Fruit fly (Drosophila melanogaster) whole organism, embryonic: ENCODE results near the gene CG14598.

Source experiments
- CG10209 ChIP-seq: fragments of 200-800 bp; sonication (Bioruptor generic); optimal IDR thresholded peaks from 3 replicates; lab custom pipeline; 2017; ENCODE audit warnings: missing biosample characterization, mild to moderate bottlenecking, missing genetic modification characterization, missing genetic modification reagents
- CG11560 ChIP-seq: fragments of 200-800 bp; sonication (Bioruptor generic); IDR thresholded peaks from 3 replicates; pipeline ENCODE4 v1.3.6; 2022; ENCODE audit warnings: missing biosample characterization, missing genetic modification characterization
- CG12769 ChIP-seq: fragments of 200-800 bp; sonication (Bioruptor generic); optimal IDR thresholded peaks from 2 replicates; lab custom pipeline; 2019; ENCODE audit warnings: missing biosample characterization, mild to moderate bottlenecking, missing genetic modification characterization, moderate library complexity
- CG13894 ChIP-seq: fragments of 200-800 bp; sonication (Bioruptor generic); optimal IDR thresholded peaks from 3 replicates; lab custom pipeline; 2018; ENCODE audit warnings: missing biosample characterization, mild to moderate bottlenecking, missing genetic modification characterization, moderate library complexity
- CG18599 ChIP-seq: fragments of 200-800 bp; sonication (Bioruptor generic); optimal IDR thresholded peaks from 3 replicates; lab custom pipeline; 2017; ENCODE audit warnings: missing biosample characterization, missing genetic modification characterization, mild to moderate bottlenecking, moderate library complexity, missing genetic modification reagents
- CG30020 ChIP-seq: fragments of 200-800 bp; optimal IDR thresholded peaks from 2 replicates; lab custom pipeline; 2019; ENCODE audit warnings: missing biosample characterization, mild to moderate bottlenecking, missing genetic modification characterization, moderate library complexity
- CG34422 ChIP-seq: fragments of 200-800 bp; sonication (Bioruptor generic); IDR thresholded peaks from 3 replicates; pipeline ENCODE4 v1.3.6; 2022; ENCODE audit warnings: missing biosample characterization, missing genetic modification characterization
- CG3726 ChIP-seq: fragments of 200-800 bp; sonication (Bioruptor generic); IDR thresholded peaks from 3 replicates; pipeline ENCODE4, ENCODE4 v1.3.6; 2022; ENCODE audit warnings: missing biosample characterization, missing genetic modification characterization
- CG42726 ChIP-seq: fragments of 200-800 bp; sonication (Bioruptor generic); IDR thresholded peaks from 2 replicates; pipeline ENCODE4 v1.3.6; 2022; ENCODE audit warnings: missing biosample characterization, missing genetic modification characterization; ENCODE audit not compliant: partially characterized antibody
- CG6689 ChIP-seq: fragments of 200-800 bp; sonication (Bioruptor generic); IDR thresholded peaks from 2 replicates; pipeline ENCODE4 v1.3.6; 2022; ENCODE audit warnings: missing biosample characterization, missing genetic modification characterization
- CG7786 ChIP-seq: fragments of 200-800 bp; sonication (Bioruptor generic); optimal IDR thresholded peaks from 2 replicates; lab custom pipeline; 2016; ENCODE audit warnings: missing biosample characterization, missing genetic modification characterization
- Fer2 ChIP-seq: fragments of 200-800 bp; sonication (Bioruptor generic); optimal IDR thresholded peaks from 2 replicates; lab custom pipeline; 2018; ENCODE audit warnings: missing biosample characterization, mild to moderate bottlenecking, missing genetic modification characterization, moderate library complexity
- HLHmδ ChIP-seq: fragments of 200-800 bp; sonication (Bioruptor generic); optimal IDR thresholded peaks from 2 replicates; lab custom pipeline; 2018; ENCODE audit warnings: missing biosample characterization, mild to moderate bottlenecking, missing genetic modification characterization, moderate library complexity
- Hmr ChIP-seq: fragments of 200-800 bp; sonication (Bioruptor generic); optimal IDR thresholded peaks from 3 replicates; lab custom pipeline; 2017; ENCODE audit warnings: mild to moderate bottlenecking, missing biosample characterization, missing genetic modification reagents, missing genetic modification characterization
- Hr39 ChIP-seq: fragments of >200 bp; optimal IDR thresholded peaks from 2 replicates; lab custom pipeline; 2017
- Jarid2 ChIP-seq: fragments of 200-800 bp; sonication (Bioruptor generic); optimal IDR thresholded peaks from 3 replicates; lab custom pipeline; 2017; ENCODE audit warnings: mild to moderate bottlenecking, missing biosample characterization, missing genetic modification reagents, missing genetic modification characterization
- Max ChIP-seq: fragments of 200-800 bp; sonication (Bioruptor generic); optimal IDR thresholded peaks from 2 replicates; lab custom pipeline; 2016; ENCODE audit warnings: missing biosample characterization, mild to moderate bottlenecking, missing genetic modification characterization
- Optix ChIP-seq: fragments of 200-800 bp; sonication (Bioruptor generic); IDR thresholded peaks from 3 replicates; pipeline ENCODE4 v1.3.6; 2022; ENCODE audit warnings: missing biosample characterization, missing genetic modification characterization
- PHDP ChIP-seq: fragments of 200-800 bp; sonication (Bioruptor generic); optimal IDR thresholded peaks from 3 replicates; lab custom pipeline; 2018; ENCODE audit warnings: missing biosample characterization, mild to moderate bottlenecking, missing genetic modification characterization, moderate library complexity
- Xrp1 ChIP-seq: fragments of 200-800 bp; sonication (Bioruptor generic); IDR thresholded peaks from 2 replicates; pipeline ENCODE4 v1.3.6; 2022; ENCODE audit warnings: missing biosample characterization, missing genetic modification characterization
- abd-A ChIP-seq: fragments of 200-800 bp; sonication (Bioruptor generic); optimal IDR thresholded peaks from 3 replicates; lab custom pipeline; 2019; ENCODE audit warnings: missing biosample characterization, mild to moderate bottlenecking, missing genetic modification characterization, moderate library complexity
- az2 ChIP-seq: fragments of 200-800 bp; sonication (Bioruptor generic); optimal IDR thresholded peaks from 3 replicates; lab custom pipeline; 2016; ENCODE audit warnings: missing biosample characterization, missing genetic modification characterization
- bigmax ChIP-seq: fragments of 200-800 bp; sonication (Bioruptor generic); optimal IDR thresholded peaks from 2 replicates; lab custom pipeline; 2018; ENCODE audit warnings: missing biosample characterization, mild to moderate bottlenecking, missing genetic modification characterization
- bowl ChIP-seq: fragments of 200-800 bp; sonication (Bioruptor generic); IDR thresholded peaks from 2 replicates; pipeline ENCODE4 v1.3.6; 2022; ENCODE audit warnings: missing biosample characterization, missing genetic modification characterization
- btn ChIP-seq: fragments of 200-800 bp; sonication (Bioruptor generic); optimal IDR thresholded peaks from 2 replicates; lab custom pipeline; 2016; ENCODE audit warnings: missing biosample characterization, missing genetic modification characterization
- caup ChIP-seq: fragments of 200-800 bp; sonication (Bioruptor generic); optimal IDR thresholded peaks from 3 replicates; lab custom pipeline; 2017; ENCODE audit warnings: missing biosample characterization, mild to moderate bottlenecking, missing genetic modification characterization, moderate library complexity; ENCODE audit not compliant: severe bottlenecking
- chinmo ChIP-seq: fragments of 200-800 bp; sonication (Bioruptor generic); IDR thresholded peaks from 4 replicates; pipeline ENCODE4 v1.3.6; 2022; ENCODE audit warnings: missing biosample characterization, missing genetic modification characterization; ENCODE audit not compliant: partially characterized antibody
- disco-r ChIP-seq: fragments of 200-800 bp; sonication (Bioruptor generic); optimal IDR thresholded peaks from 2 replicates; lab custom pipeline; 2016; ENCODE audit warnings: missing biosample characterization, missing genetic modification characterization
- esg ChIP-seq: fragments of 200-800 bp; sonication (Bioruptor generic); conservative IDR thresholded peaks from 2 replicates; pipeline ENCODE4 v1.3.6; 2022; ENCODE audit warnings: missing biosample characterization, missing genetic modification characterization
- eve ChIP-seq, 2 experiments: fragments of >200 bp; optimal IDR thresholded peaks; 2 replicates each; lab custom pipeline; 2017; ENCODE audit warnings: missing biosample characterization in 2 of 2, missing genetic modification characterization in 2 of 2
- grn ChIP-seq: fragments of 200-800 bp; sonication (Bioruptor generic); optimal IDR thresholded peaks from 3 replicates; lab custom pipeline; 2017; ENCODE audit warnings: missing biosample characterization, missing genetic modification characterization
- lab ChIP-seq: fragments of 200-800 bp; sonication (Bioruptor generic); optimal IDR thresholded peaks from 3 replicates; lab custom pipeline; 2017; ENCODE audit warnings: missing biosample characterization, missing genetic modification characterization, mild to moderate bottlenecking, moderate library complexity, missing genetic modification reagents
- lmd ChIP-seq: fragments of 200-800 bp; sonication (Bioruptor generic); IDR thresholded peaks from 2 replicates; pipeline ENCODE4 v1.3.6; 2022; ENCODE audit warnings: missing biosample characterization, missing genetic modification characterization
- nom ChIP-seq: fragments of 200-800 bp; sonication (Bioruptor generic); optimal IDR thresholded peaks from 2 replicates; lab custom pipeline; 2017; ENCODE audit warnings: missing biosample characterization, missing genetic modification characterization, mild to moderate bottlenecking, moderate library complexity, missing genetic modification reagents
- oc ChIP-seq: fragments of 200-800 bp; sonication (Bioruptor generic); optimal IDR thresholded peaks from 2 replicates; lab custom pipeline; 2018; ENCODE audit warnings: missing biosample characterization, mild to moderate bottlenecking, missing genetic modification characterization, moderate library complexity
- sd ChIP-seq: fragments of 200-800 bp; sonication (Bioruptor generic); optimal IDR thresholded peaks from 3 replicates; lab custom pipeline; 2018; ENCODE audit warnings: missing biosample characterization, mild to moderate bottlenecking, missing genetic modification characterization, moderate library complexity
- sim ChIP-seq: fragments of 200-800 bp; sonication (Bioruptor generic); IDR thresholded peaks from 2 replicates; pipeline ENCODE4 v1.3.6; 2022; ENCODE audit warnings: missing biosample characterization, missing genetic modification characterization
- tgo ChIP-seq: fragments of 200-800 bp; sonication (Bioruptor generic); IDR thresholded peaks from 3 replicates; pipeline ENCODE4 v1.3.6; 2022; ENCODE audit warnings: missing biosample characterization, missing genetic modification characterization
- trh ChIP-seq: fragments of 200-800 bp; sonication (Bioruptor generic); optimal IDR thresholded peaks from 2 replicates; lab custom pipeline; 2016; ENCODE audit warnings: missing biosample characterization, missing genetic modification characterization
- zen2 ChIP-seq: fragments of 200-800 bp; sonication (Bioruptor generic); IDR thresholded peaks from 3 replicates; pipeline ENCODE4 v1.3.6; 2022; ENCODE audit warnings: missing biosample characterization, missing genetic modification characterization; ENCODE audit not compliant: partially characterized antibody

Gene CG14598

DNA sequence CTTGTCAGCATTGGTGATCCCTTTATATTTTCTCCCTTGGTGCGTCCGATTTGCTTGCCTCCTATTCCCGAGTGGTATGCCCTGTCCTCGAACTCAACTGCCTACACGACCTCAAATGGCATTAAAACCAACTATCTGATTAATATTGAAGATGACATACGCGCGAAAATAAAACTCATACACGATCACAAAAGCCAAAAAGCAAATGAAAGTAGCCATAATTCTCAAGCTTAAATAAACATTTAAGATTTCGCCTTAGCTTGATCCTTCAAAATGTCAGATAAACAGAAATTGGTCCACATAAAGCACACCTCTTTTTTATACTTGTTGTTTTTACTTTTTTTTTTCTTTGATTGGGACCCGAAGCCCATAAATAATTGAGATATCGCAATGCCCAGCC lies 19.1 kb upstream of the CG14598 start, which contains the start of gene wa-cup (continued):
- no peak for TF ChIP-seq CG34422 (GFP tag; lab: Robert Waterston, UW)
- no peak for TF ChIP-seq CG30020 (tag; lab: Kevin White, UChicago)

DNA sequence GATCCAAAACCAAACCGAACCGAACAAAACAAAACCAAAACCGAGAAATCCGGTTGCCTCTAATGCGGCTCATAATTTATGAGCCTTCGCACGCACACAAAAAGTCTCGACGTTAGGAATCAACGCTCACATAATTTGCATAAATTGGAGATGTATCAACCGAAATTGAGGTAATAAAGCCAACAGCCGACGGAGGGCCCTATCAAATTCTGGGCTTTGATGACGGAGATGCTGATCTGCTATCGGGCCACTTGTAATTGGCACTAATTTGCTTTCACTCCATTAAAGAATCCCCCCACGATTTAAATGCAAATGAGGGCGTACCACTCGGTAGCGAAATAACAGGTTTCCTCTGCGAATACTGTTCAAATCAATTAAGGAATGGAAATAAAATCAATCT lies 691 bp upstream of the CG14598 start:
- TF ChIP-seq eve (GFP tag; optimal IDR thresholded peaks at IDR 0.05; lab: Kevin White, UChicago) (no peak), Xrp1 (GFP tag; lab: Robert Waterston, UW) (no peak), CG11560 (tag; lab: Robert Waterston, UW) (no peak), oc (tag; lab: Kevin White, UChicago) (peak; percentile 10), PHDP (tag; lab: Kevin White, UChicago) (no peak), bigmax (no peak), nom (GFP tag; lab: Kevin White, UChicago) (no peak), CG3726 (GFP tag; lab: Robert Waterston, UW) (no peak), HLHmδ (GFP tag; lab: Kevin White, UChicago) (no peak), CG42726 (GFP tag; lab: Robert Waterston, UW) (no peak), az2 (GFP tag; lab: Kevin White, UChicago) (no peak), CG18599 (GFP tag; lab: Kevin White, UChicago) (no peak), sim (GFP tag; lab: Robert Waterston, UW) (no peak), btn (GFP tag; lab: Kevin White, UChicago) (no peak), CG6689 (GFP tag; lab: Robert Waterston, UW) (no peak), zen2 (no peak), chinmo (GFP tag; lab: Robert Waterston, UW) (peak; percentile 12; the same call in 1 of the 4 replicates), Optix (GFP tag; lab: Robert Waterston, UW) (no peak), Hr39 (lab: Kevin White, UChicago) (no peak), disco-r (GFP tag; lab: Kevin White, UChicago) (no peak), tgo (GFP tag; lab: Robert Waterston, UW) (no peak), Hmr (GFP tag; lab: Kevin White, UChicago) (no peak), CG13894 (tag; lab: Kevin White, UChicago) (peak; percentile 28), lmd (no peak), CG12769 (tag; lab: Kevin White, UChicago) (peak; percentile 2), CG10209 (no peak), trh (no peak), grn (GFP tag; lab: Kevin White, UChicago) (peak; percentile 64), lab (GFP tag; lab: Kevin White, UChicago) (no peak), esg (GFP tag; lab: Robert Waterston, UW) (no peak), Max (GFP tag; lab: Kevin White, UChicago) (no peak), caup (no peak), sd (tag; lab: Kevin White, UChicago) (peak; percentile 24), bowl (GFP tag; lab: Robert Waterston, UW) (no peak), abd-A (tag; lab: Kevin White, UChicago) (peak; percentile 84), Fer2 (tag; lab: Kevin White, UChicago) (no peak), CG7786 (GFP tag; lab: Kevin White, UChicago) (no peak), Jarid2 (GFP tag; lab: Kevin White, UChicago) (no peak)
